Worm (Caenorhabditis elegans) whole organism, L1 larva: ENCODE results near the gene lat-1.
A peak's percentile ranks its signal among the peaks of the same experiment; 100 is the strongest.

Experiments
- C16A3.4 ChIP-seq: fragments of 150-350 bp; optimal IDR thresholded peaks from 2 replicates; lab custom pipeline; 2014; ENCODE audit warnings: missing biosample characterization, missing genetic modification characterization
- F16B12.6 ChIP-seq: fragments of 150-350 bp; optimal IDR thresholded peaks from 2 replicates; lab custom pipeline; 2014; ENCODE audit warnings: missing biosample characterization, missing genetic modification characterization
- aha-1 ChIP-seq: fragments of 150-350 bp; optimal IDR thresholded peaks from 2 replicates; lab custom pipeline; 2014; ENCODE audit warnings: missing biosample characterization, missing genetic modification characterization
- aly-2 ChIP-seq: fragments of 150-350 bp; optimal IDR thresholded peaks from 2 replicates; lab custom pipeline; 2014; ENCODE audit warnings: missing biosample characterization, missing genetic modification characterization
- ama-1 ChIP-seq: fragments of 150-350 bp; optimal IDR thresholded peaks from 2 replicates; lab custom pipeline; 2014
- blmp-1 ChIP-seq: fragments of 150-350 bp; optimal IDR thresholded peaks from 2 replicates; lab custom pipeline; 2014; ENCODE audit warnings: missing biosample characterization, missing genetic modification characterization
- ceh-8 ChIP-seq: fragments of 200-800 bp; sonication (Bioruptor generic); optimal IDR thresholded peaks from 2 replicates; lab custom pipeline; 2018; ENCODE audit warnings: mild to moderate bottlenecking, missing genetic modification characterization, moderate library complexity, missing compliant biosample characterization
- ceh-82 ChIP-seq, 3 experiments: fragments of 150-350 bp in 1 of 3; sonication (generic microtip) in 2 of 3; optimal IDR thresholded peaks; 2 replicates each; lab custom pipeline; 2014 to 2017; ENCODE audit warnings: missing biosample characterization in 3 of 3, missing genetic modification characterization in 3 of 3
- ceh-88 ChIP-seq: fragments of 200-800 bp; sonication (Bioruptor generic); IDR thresholded peaks from 2 replicates; pipeline ENCODE4 v1.3.6; 2022; ENCODE audit warnings: missing genetic modification characterization, missing compliant biosample characterization
- dpl-1 ChIP-seq, 3 experiments: fragments of 150-350 bp in 2 of 3; sonication (generic microtip) in 1 of 3; optimal IDR thresholded peaks; 2 replicates each; lab custom pipeline; 2014 to 2017; ENCODE audit warnings: missing biosample characterization in 3 of 3, missing genetic modification characterization in 3 of 3, missing genetic modification reagents in 3 of 3
- efl-1 ChIP-seq, 4 experiments: fragments of 150-350 bp; optimal IDR thresholded peaks in 3 of 4; peaks in 1 of 4; 1 replicate in 1 of 4; 2 replicates in 3 of 4; lab custom pipeline; 2014; ENCODE audit warnings: missing biosample characterization in 2 of 4, missing genetic modification characterization in 2 of 4, missing genetic modification reagents in 2 of 4
- efl-3 ChIP-seq: fragments of 200-800 bp; sonication (Bioruptor generic); optimal IDR thresholded peaks from 2 replicates; lab custom pipeline; 2018; ENCODE audit warnings: mild to moderate bottlenecking, missing genetic modification characterization, missing compliant biosample characterization
- egl-13 ChIP-seq: sonication (generic microtip); optimal IDR thresholded peaks from 2 replicates; lab custom pipeline; 2016; ENCODE audit warnings: missing genotype, missing genetic modification reagents, missing genetic modification characterization, missing compliant biosample characterization
- hlh-4 ChIP-seq: sonication (generic microtip); optimal IDR thresholded peaks from 2 replicates; lab custom pipeline; 2016; ENCODE audit warnings: mild to moderate bottlenecking, missing genetic modification characterization, missing compliant biosample characterization
- hpl-2 ChIP-seq: fragments of 150-350 bp; optimal IDR thresholded peaks from 2 replicates; lab custom pipeline; 2014; ENCODE audit warnings: missing biosample characterization, missing genetic modification reagents, missing genetic modification characterization
- isw-1 ChIP-seq: fragments of 200-800 bp; sonication (Bioruptor generic); IDR thresholded peaks from 2 replicates; pipeline ENCODE4 v1.3.6; 2022; ENCODE audit warnings: missing genetic modification characterization, missing compliant biosample characterization
- lin-35 ChIP-seq, 2 experiments: fragments of 150-350 bp; optimal IDR thresholded peaks; 2 replicates each; lab custom pipeline; 2014; ENCODE audit warnings: missing biosample characterization in 2 of 2, missing genetic modification characterization in 2 of 2, missing genetic modification reagents in 2 of 2
- lin-39 ChIP-seq: fragments of 150-350 bp; optimal IDR thresholded peaks from 2 replicates; lab custom pipeline; 2014; ENCODE audit warnings: missing biosample characterization, missing genetic modification reagents, missing genetic modification characterization
- lsy-2 ChIP-seq, 2 experiments: fragments of 150-350 bp; optimal IDR thresholded peaks; 2 replicates each; lab custom pipeline; 2014; ENCODE audit warnings: missing biosample characterization in 2 of 2, missing genetic modification characterization in 2 of 2
- mep-1 ChIP-seq: fragments of 150-350 bp; optimal IDR thresholded peaks from 2 replicates; lab custom pipeline; 2014; ENCODE audit warnings: missing biosample characterization, missing genetic modification characterization
- nhr-11 ChIP-seq: fragments of 150-350 bp; optimal IDR thresholded peaks from 2 replicates; lab custom pipeline; 2014; ENCODE audit warnings: missing biosample characterization, missing genetic modification characterization
- nhr-19 ChIP-seq: fragments of 200-800 bp; sonication (Bioruptor generic); conservative IDR thresholded peaks from 2 replicates; pipeline ENCODE4 v1.3.6; 2022; ENCODE audit warnings: missing genetic modification characterization, missing compliant biosample characterization
- nhr-20 ChIP-seq: sonication (generic microtip); optimal IDR thresholded peaks from 2 replicates; lab custom pipeline; 2016; ENCODE audit warnings: mild to moderate bottlenecking, missing genetic modification characterization, missing compliant biosample characterization
- nhr-28 ChIP-seq: fragments of 150-350 bp; optimal IDR thresholded peaks from 2 replicates; lab custom pipeline; 2014; ENCODE audit warnings: missing biosample characterization, missing genetic modification characterization
- nhr-47 ChIP-seq: sonication (generic microtip); optimal IDR thresholded peaks from 2 replicates; lab custom pipeline; 2016; ENCODE audit warnings: mild to moderate bottlenecking, missing genetic modification characterization, moderate library complexity, missing compliant biosample characterization
- nhr-71 ChIP-seq: sonication (generic microtip); optimal IDR thresholded peaks from 2 replicates; lab custom pipeline; 2016; ENCODE audit warnings: mild to moderate bottlenecking, missing genetic modification characterization, moderate library complexity, missing compliant biosample characterization
- nhr-85 ChIP-seq: sonication (generic microtip); peaks from one replicate; lab custom pipeline; 2016; ENCODE audit warnings: missing genetic modification characterization, inconsistent platforms, missing compliant biosample characterization
- nhr-90 ChIP-seq: sonication (generic microtip); optimal IDR thresholded peaks from 2 replicates; lab custom pipeline; 2016; ENCODE audit warnings: mild to moderate bottlenecking, missing genetic modification characterization, missing compliant biosample characterization; ENCODE audit not compliant: poor library complexity
- pag-3 ChIP-seq: sonication (generic microtip); optimal IDR thresholded peaks from 2 replicates; lab custom pipeline; 2017; ENCODE audit warnings: missing genetic modification characterization, mild to moderate bottlenecking, missing compliant biosample characterization, antibody characterized with exemption, borderline replicate concordance; ENCODE audit not compliant: insufficient read depth
- rnt-1 ChIP-seq: sonication (generic microtip); optimal IDR thresholded peaks from 2 replicates; lab custom pipeline; 2016; ENCODE audit warnings: mild to moderate bottlenecking, missing genetic modification characterization, moderate library complexity, missing compliant biosample characterization
- snu-23 ChIP-seq: sonication (generic microtip); optimal IDR thresholded peaks from 2 replicates; lab custom pipeline; 2016; ENCODE audit warnings: missing genetic modification characterization, missing compliant biosample characterization
- sox-4 ChIP-seq: sonication (generic microtip); optimal IDR thresholded peaks from 2 replicates; lab custom pipeline; 2016; ENCODE audit warnings: missing genetic modification characterization, missing compliant biosample characterization
- swsn-7 ChIP-seq: sonication (generic microtip); optimal IDR thresholded peaks from 2 replicates; lab custom pipeline; 2016; ENCODE audit warnings: missing genetic modification characterization, missing compliant biosample characterization
- unc-98 ChIP-seq: fragments of 200-800 bp; sonication (Bioruptor generic); IDR thresholded peaks from 2 replicates; pipeline ENCODE4 v1.3.6; 2022; ENCODE audit warnings: missing genetic modification characterization, missing compliant biosample characterization
- zag-1 ChIP-seq: fragments of 150-350 bp; optimal IDR thresholded peaks from 2 replicates; lab custom pipeline; 2014; ENCODE audit warnings: missing biosample characterization, missing genetic modification characterization
- ztf-4 ChIP-seq: fragments of 150-350 bp; optimal IDR thresholded peaks from 2 replicates; lab custom pipeline; 2014; ENCODE audit warnings: missing biosample characterization, missing genetic modification characterization

lat-1 gene

ce11 chrII:8931405-8932149 is 34.9 kb downstream of the lat-1 start (continued):
- no peak for TF ChIP-seq efl-1 (optimal IDR thresholded peaks at IDR 0.05; lab: Kevin White, UChicago)
- peak; percentile 3 to 6 for TF ChIP-seq efl-1 (GFP tag; optimal IDR thresholded peaks at IDR 0.05 in 1 of 2; lab: Kevin White, UChicago)

ce11 chrII:8932392-8932791 is 35.8 kb downstream of the lat-1 start:
- TF ChIP-seq ceh-82 (tag; optimal IDR thresholded peaks at IDR 0.05; lab: Kevin White, UChicago) (no peak), efl-3 (GFP tag; lab: Kevin White, UChicago) (no peak), egl-13 (no peak), lin-39 (tag; lab: Kevin White, UChicago) (no peak), unc-98 (GFP tag; lab: Robert Waterston, UW) (no peak), snu-23 (GFP tag; lab: Kevin White, UChicago) (no peak), aha-1 (tag; lab: Kevin White, UChicago) (no peak), ama-1 (lab: Kevin White, UChicago) (no peak)

- peak; percentile 72 for TF ChIP-seq aly-2
- TF ChIP-seq efl-1 (optimal IDR thresholded peaks at IDR 0.05; lab: Kevin White, UChicago): peak; percentile 3 to 15
- TF ChIP-seq efl-1 (GFP tag; optimal IDR thresholded peaks at IDR 0.05 in 1 of 2; lab: Kevin White, UChicago): no peak
- no peak for TF ChIP-seq lin-39 (tag; lab: Kevin White, UChicago)
- TF ChIP-seq ama-1 (lab: Kevin White, UChicago): peak; percentile 83
- TF ChIP-seq lsy-2 (tag; optimal IDR thresholded peaks at IDR 0.05; lab: Kevin White, UChicago): peak in 1 of 2 experiments; percentile 16
- TF ChIP-seq nhr-71: peak; percentile 56
- TF ChIP-seq nhr-85 (tag; lab: Kevin White, UChicago): peak; percentile 63
- peak; percentile 8 for TF ChIP-seq nhr-19 (GFP tag; lab: Robert Waterston, UW)
- peak; percentile 11 for TF ChIP-seq nhr-90
- 0 out of 2 replicates have a peak, but pooled peaks have one; percentile 15 for TF ChIP-seq ceh-88 (GFP tag; lab: Robert Waterston, UW)
- peak; percentile 14 for TF ChIP-seq nhr-47 (tag; lab: Kevin White, UChicago)
- no peak for TF ChIP-seq F16B12.6 (tag; lab: Kevin White, UChicago)
- peak; percentile 20 for TF ChIP-seq ztf-4 (tag; lab: Kevin White, UChicago)
- TF ChIP-seq rnt-1 (tag; lab: Kevin White, UChicago): peak; percentile 22
- no peak for TF ChIP-seq nhr-11
Measured at ce11 chrII:8933693-8934432, 37.2 kb downstream of the lat-1 start, which contains the start of gene T21B10.3. TSS of gene T21B10.3 (plus strand) at chrII:8934382.

- TF ChIP-seq ceh-88 (GFP tag; lab: Robert Waterston, UW): no peak
- TF ChIP-seq zag-1 (tag; lab: Kevin White, UChicago): no peak
- TF ChIP-seq mep-1 (tag; lab: Kevin White, UChicago): no peak
- TF ChIP-seq rnt-1 (tag; lab: Kevin White, UChicago): no peak
- no peak for TF ChIP-seq nhr-71
- no peak for TF ChIP-seq nhr-19 (GFP tag; lab: Robert Waterston, UW)
- TF ChIP-seq ceh-8 (GFP tag; lab: Kevin White, UChicago): no peak
Measured at ce11 chrII:8938907-8939622, 42.4 kb downstream of the lat-1 start.

ce11 chrII:8940362-8940940 is 43.8 kb downstream of the lat-1 start, which contains the start of the genes set-17 and T21B10.4:
TSS of gene set-17 (minus strand) at chrII:8940488.
TSS of gene T21B10.4 (plus strand) at chrII:8940894.
- TF ChIP-seq dpl-1 (GFP tag; optimal IDR thresholded peaks at IDR 0.05; lab: Kevin White, UChicago) (peak; percentile 72 to 90 (median 85)), aly-2 (no peak), nhr-28 (tag; lab: Kevin White, UChicago) (no peak), lsy-2 (tag; optimal IDR thresholded peaks at IDR 0.05; lab: Kevin White, UChicago) (peak; percentile 24 to 67), snu-23 (GFP tag; lab: Kevin White, UChicago) (peak; percentile 11), nhr-47 (tag; lab: Kevin White, UChicago) (peak; percentile 26), nhr-71 (peak; percentile 37), rnt-1 (tag; lab: Kevin White, UChicago) (no peak), isw-1 (no peak), lin-35 (GFP tag; optimal IDR thresholded peaks at IDR 0.05; lab: Kevin White, UChicago) (peak; percentile 76 to 94), pag-3 (tag; lab: Kevin White, UChicago) (no peak), efl-3 (GFP tag; lab: Kevin White, UChicago) (no peak), hlh-4 (tag; lab: Kevin White, UChicago) (no peak), nhr-20 (tag; lab: Kevin White, UChicago) (peak; percentile 34), swsn-7 (tag; lab: Kevin White, UChicago) (peak; percentile 1), C16A3.4 (peak; percentile 51), sox-4 (tag; lab: Kevin White, UChicago) (peak; percentile 24), blmp-1 (peak; percentile 39), unc-98 (GFP tag; lab: Robert Waterston, UW) (no peak), efl-1 (optimal IDR thresholded peaks at IDR 0.05; lab: Kevin White, UChicago) (peak; percentile 16 to 87), efl-1 (GFP tag; optimal IDR thresholded peaks at IDR 0.05 in 1 of 2; lab: Kevin White, UChicago) (peak; percentile 86 to 98), hpl-2 (GFP tag; lab: Kevin White, UChicago) (no peak)
